Fruit fly (Drosophila melanogaster): ENCODE measurements around the gene CG14683.

CG14683 gene

dm6 chr3R:10684284-10684683 is 12.2 kb upstream of the CG14683 start (continued):
- peak; percentile 16 for TF ChIP-seq pho (GFP tag; optimal IDR thresholded peaks at IDR 0.05)
- peak; percentile 40; the same call in 1 of the 2 replicates for TF ChIP-seq CG11247 (GFP tag; IDR thresholded peaks at IDR 0.05)
- TF ChIP-seq CG10274 (GFP tag; optimal IDR thresholded peaks at IDR 0.05): peak; percentile 56
- TF ChIP-seq CG13775 (GFP tag; optimal IDR thresholded peaks at IDR 0.05): no peak
- TF ChIP-seq CG34422 (GFP tag; IDR thresholded peaks at IDR 0.05): no peak; the same call in 2 of the 3 replicates
- 0 out of 2 replicates have a peak, but pooled peaks have one; percentile 30 for TF ChIP-seq gt (GFP tag; IDR thresholded peaks at IDR 0.05)
- 0 out of 2 replicates have a peak, but pooled peaks have one; percentile 28 for TF ChIP-seq CG11696 (GFP tag; IDR thresholded peaks at IDR 0.05)
- TF ChIP-seq CoRest (tag; optimal IDR thresholded peaks at IDR 0.05): peak; percentile 59
- peak; percentile 32 for TF ChIP-seq tx (GFP tag; optimal IDR thresholded peaks at IDR 0.05)
- TF ChIP-seq croc (GFP tag; conservative IDR thresholded peaks at IDR 0.05): peak; percentile 28; the same call in 1 of the 3 replicates

dm6 chr3R:10686307-10687094 is 9.9 kb upstream of the CG14683 start, which contains the start of gene Skel:
Skel (plus strand) TSS chr3R:10686943.
- TF ChIP-seq CHES-1-like (GFP tag; optimal IDR thresholded peaks at IDR 0.05) (no peak), Med (GFP tag) (peak; percentile 56), CG4360 (GFP tag; IDR thresholded peaks at IDR 0.05) (peak; percentile 34; the same call in 1 of the 2 replicates), sim (GFP tag; IDR thresholded peaks at IDR 0.05) (no peak), CG30403 (GFP tag; optimal IDR thresholded peaks at IDR 0.05) (no peak), mirr (GFP tag; optimal IDR thresholded peaks at IDR 0.05) (no peak), cg (GFP tag; optimal IDR thresholded peaks at IDR 0.05) (no peak), twi (tag; optimal IDR thresholded peaks at IDR 0.05) (no peak), usp (GFP tag; optimal IDR thresholded peaks at IDR 0.05) (no peak), chm (GFP tag; IDR thresholded peaks at IDR 0.05) (0 out of 2 replicates have a peak, but pooled peaks have one; percentile 10), Neu2 (GFP tag; optimal IDR thresholded peaks at IDR 0.05; ENCODE audit: borderline replicate concordance) (no peak), crol (GFP tag; IDR thresholded peaks at IDR 0.05) (peak; percentile 68), dysf (GFP tag; IDR thresholded peaks at IDR 0.05) (no peak), Opbp (GFP tag; IDR thresholded peaks at IDR 0.05; ENCODE audit: partially characterized antibody) (no peak), CG6791 (GFP tag; IDR thresholded peaks at IDR 0.05; ENCODE audit: partially characterized antibody) (no peak), Trl (optimal IDR thresholded peaks at IDR 0.05) (peak; percentile 2 to 37), Trl (GFP tag; optimal IDR thresholded peaks at IDR 0.05) (no peak), Hr39 (optimal IDR thresholded peaks at IDR 0.05) (no peak), croc (GFP tag; conservative IDR thresholded peaks at IDR 0.05) (no peak), Ets97D (GFP tag; optimal IDR thresholded peaks at IDR 0.05) (no peak), CG15011 (GFP tag; optimal IDR thresholded peaks at IDR 0.05) (no peak), stc (GFP tag; IDR thresholded peaks at IDR 0.05) (peak; percentile 44; the same call in 1 of the 2 replicates), Nf-YA (GFP tag; IDR thresholded peaks at IDR 0.05) (no peak), her (GFP tag; optimal IDR thresholded peaks at IDR 0.05) (no peak), CG17328 (GFP tag; IDR thresholded peaks at IDR 0.05) (0 out of 2 replicates have a peak, but pooled peaks have one; percentile 5), bab2 (GFP tag; optimal IDR thresholded peaks at IDR 0.05) (no peak), ap (GFP tag; IDR thresholded peaks at IDR 0.05) (no peak), Adf1 (GFP tag; IDR thresholded peaks at IDR 0.05) (peak; percentile 59), CG11504 (tag; optimal IDR thresholded peaks at IDR 0.05) (peak; percentile 99), CG9215 (GFP tag; IDR thresholded peaks at IDR 0.05) (no peak), Dek (tag; optimal IDR thresholded peaks at IDR 0.05) (no peak), zf30C (GFP tag; optimal IDR thresholded peaks at IDR 0.05) (no peak), ci (GFP tag; IDR thresholded peaks at IDR 0.05) (peak; percentile 24; the same call in 1 of the 3 replicates), chinmo (GFP tag; IDR thresholded peaks at IDR 0.05; ENCODE audit: partially characterized antibody) (0 out of 4 replicates have a peak, but pooled peaks have one; percentile 30), sob (GFP tag; IDR thresholded peaks at IDR 0.05) (no peak), Jarid2 (GFP tag; optimal IDR thresholded peaks at IDR 0.05) (peak; percentile 53), amos (GFP tag; IDR thresholded peaks at IDR 0.05; ENCODE audit: partially characterized antibody) (peak; percentile 16; the same call in 1 of the 2 replicates), CG14014 (GFP tag; IDR thresholded peaks at IDR 0.05) (peak; percentile 29; the same call in 1 of the 2 replicates)

Measured in whole organism, embryonic.